Worm (Caenorhabditis elegans) whole organism, L4/young adult: ENCODE results near the gene C01G6.3.

Experiments used
- dao-5 ChIP-seq: sonication (generic microtip); optimal IDR thresholded peaks from 2 replicates; lab custom pipeline; 2016; ENCODE audit warnings: missing genotype, missing genetic modification characterization, moderate library complexity, missing compliant biosample characterization
- him-1 ChIP-seq: sonication (generic microtip); optimal IDR thresholded peaks from 2 replicates; lab custom pipeline; 2016; ENCODE audit warnings: missing genotype, missing genetic modification reagents, missing genetic modification characterization, missing compliant biosample characterization

ce11 chrII:9282787-9283186 lies 13.1 kb downstream of the C01G6.3 start:
- TF ChIP-seq him-1 (peak; percentile 72), dao-5 (tag; lab: Kevin White, UChicago) (peak; percentile 70)
